Fruit fly (Drosophila melanogaster): ENCODE data around the gene Bub1.

Gene Bub1

DNA sequence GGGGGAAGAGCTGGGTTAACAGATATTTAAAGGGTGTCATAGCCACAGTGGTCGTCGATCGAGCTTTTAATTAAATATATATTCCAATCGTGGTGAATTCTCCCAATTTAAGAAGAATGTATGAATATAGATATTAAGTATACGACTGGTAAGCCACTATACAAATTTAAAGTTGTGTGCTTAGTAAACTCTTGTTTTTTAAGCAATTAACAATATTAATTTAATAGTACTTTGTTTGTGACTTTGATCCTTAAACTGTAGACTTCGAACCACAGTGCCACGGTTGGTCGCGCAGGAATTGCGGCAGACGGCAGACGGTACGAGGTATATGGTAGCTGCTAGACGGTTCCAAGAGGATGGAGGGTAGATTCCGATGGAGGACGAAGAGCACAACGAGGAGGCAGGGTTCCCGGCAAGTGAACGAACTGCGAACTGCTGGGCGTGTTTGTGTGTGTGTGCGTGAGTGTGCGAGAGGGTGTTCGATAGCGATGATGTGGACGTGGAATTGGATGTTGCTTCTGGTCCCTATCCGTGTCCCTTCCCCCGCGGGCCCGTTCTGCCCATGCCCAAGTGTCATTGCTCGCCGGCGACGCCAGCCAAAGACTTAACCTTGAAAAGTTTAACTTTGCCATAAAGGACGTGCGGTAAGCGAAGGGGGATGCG, 9.1 kb downstream of the Bub1 start (continued):
- TF ChIP-seq psq (GFP tag; optimal IDR thresholded peaks at IDR 0.05) (peak; percentile 72), CG32264 (GFP tag; optimal IDR thresholded peaks at IDR 0.05) (peak; percentile 52), rgr (GFP tag; optimal IDR thresholded peaks at IDR 0.05) (peak; percentile 81), Rel (GFP tag; optimal IDR thresholded peaks at IDR 0.05) (peak; percentile 71), Rel (tag; optimal IDR thresholded peaks at IDR 0.05) (peak; percentile 60), jim (GFP tag; optimal IDR thresholded peaks at IDR 0.05) (peak; percentile 43), brk (GFP tag; optimal IDR thresholded peaks at IDR 0.05) (peak; percentile 64), ey (GFP tag; optimal IDR thresholded peaks at IDR 0.05) (peak; percentile 80)

DNA sequence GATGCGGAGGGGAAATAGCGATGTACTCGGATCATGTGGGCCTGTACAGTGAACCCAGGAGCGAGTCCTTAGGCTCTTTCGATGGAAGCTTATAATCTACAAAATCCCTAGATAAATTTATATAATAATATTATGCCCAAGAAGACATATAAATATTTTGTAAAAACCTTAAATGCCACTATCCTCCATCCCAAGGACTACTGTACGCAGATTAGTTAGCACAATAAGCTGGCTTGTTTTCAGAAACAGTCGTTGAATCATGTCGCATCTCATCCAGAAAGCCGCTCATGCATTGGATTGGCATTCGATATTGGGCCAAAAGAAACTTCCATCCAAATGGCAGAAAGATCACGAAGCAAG, 9.6 kb downstream of the Bub1 start:
- TF ChIP-seq Hnf4 (GFP tag; optimal IDR thresholded peaks at IDR 0.05) (peak; percentile 47), h (GFP tag; optimal IDR thresholded peaks at IDR 0.05) (peak; percentile 41), Rel (GFP tag; optimal IDR thresholded peaks at IDR 0.05) (no peak), Rel (tag; optimal IDR thresholded peaks at IDR 0.05) (no peak), dsf (GFP tag; optimal IDR thresholded peaks at IDR 0.05; ENCODE audit: borderline replicate concordance) (peak; percentile 0), Hr78 (GFP tag; optimal IDR thresholded peaks at IDR 0.05) (no peak), rgr (GFP tag; optimal IDR thresholded peaks at IDR 0.05) (peak; percentile 24), ey (GFP tag; optimal IDR thresholded peaks at IDR 0.05) (peak; percentile 45), br (GFP tag; optimal IDR thresholded peaks at IDR 0.05) (peak; percentile 35), fru (GFP tag; optimal IDR thresholded peaks at IDR 0.05) (peak; percentile 12), Sp1 (GFP tag; optimal IDR thresholded peaks at IDR 0.05) (peak; percentile 45), HLH106 (tag; optimal IDR thresholded peaks at IDR 0.05) (peak; percentile 43), lola (GFP tag; optimal IDR thresholded peaks at IDR 0.05) (no peak), woc (GFP tag; optimal IDR thresholded peaks at IDR 0.05) (no peak), foxo (GFP tag; optimal IDR thresholded peaks at IDR 0.05) (peak in 1 of 2 experiments; percentile 4), OdsH (GFP tag; optimal IDR thresholded peaks at IDR 0.05) (peak; percentile 73)

DNA sequence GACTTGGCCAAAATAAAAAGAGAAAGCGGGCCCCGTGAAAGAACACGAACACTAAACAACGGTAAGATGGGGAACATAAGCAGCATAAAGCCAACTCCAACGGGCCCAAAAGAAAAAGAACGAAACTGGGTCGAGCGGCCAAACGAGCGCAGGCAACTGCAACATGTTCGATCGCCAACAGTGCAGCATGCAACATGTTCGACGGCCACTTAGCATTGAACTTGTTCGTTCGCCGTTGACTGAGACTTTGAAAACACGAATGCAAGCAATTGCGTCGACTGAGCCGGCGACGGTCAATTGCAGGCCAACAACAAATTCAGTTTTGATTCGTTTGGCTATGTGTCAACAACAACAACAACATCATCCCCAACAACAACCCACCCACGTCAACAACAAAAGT, 10.1 kb downstream of the Bub1 start, which contains the start of gene vri:
vri (plus strand) TSS at position 224 of the 400 bp plus-strand sequence.
- TF ChIP-seq Mio (GFP tag; optimal IDR thresholded peaks at IDR 0.05) (no peak), CrebA (GFP tag; optimal IDR thresholded peaks at IDR 0.05; ENCODE audit: borderline replicate concordance) (no peak), Myc (optimal IDR thresholded peaks at IDR 0.05) (no peak), OdsH (GFP tag; optimal IDR thresholded peaks at IDR 0.05) (no peak), lola (GFP tag; optimal IDR thresholded peaks at IDR 0.05) (no peak), Rel (GFP tag; optimal IDR thresholded peaks at IDR 0.05) (no peak), Rel (tag; optimal IDR thresholded peaks at IDR 0.05) (no peak), Hnf4 (GFP tag; optimal IDR thresholded peaks at IDR 0.05) (no peak), h (GFP tag; optimal IDR thresholded peaks at IDR 0.05) (no peak), rgr (GFP tag; optimal IDR thresholded peaks at IDR 0.05) (no peak), dsf (GFP tag; optimal IDR thresholded peaks at IDR 0.05; ENCODE audit: borderline replicate concordance) (no peak), CG32264 (GFP tag; optimal IDR thresholded peaks at IDR 0.05) (no peak), Sp1 (GFP tag; optimal IDR thresholded peaks at IDR 0.05) (no peak), dl (GFP tag; optimal IDR thresholded peaks at IDR 0.05; ENCODE audit: insufficient read depth in 1 of 2, partially characterized antibody in 2 of 2) (no peak), ey (GFP tag; optimal IDR thresholded peaks at IDR 0.05) (no peak), GATAd (GFP tag; optimal IDR thresholded peaks at IDR 0.05) (no peak), usp (GFP tag; optimal IDR thresholded peaks at IDR 0.05) (no peak), Hr83 (GFP tag; optimal IDR thresholded peaks at IDR 0.05; ENCODE audit: poor library complexity, severe bottlenecking) (no peak), tai (GFP tag; optimal IDR thresholded peaks at IDR 0.05) (no peak)

DNA sequence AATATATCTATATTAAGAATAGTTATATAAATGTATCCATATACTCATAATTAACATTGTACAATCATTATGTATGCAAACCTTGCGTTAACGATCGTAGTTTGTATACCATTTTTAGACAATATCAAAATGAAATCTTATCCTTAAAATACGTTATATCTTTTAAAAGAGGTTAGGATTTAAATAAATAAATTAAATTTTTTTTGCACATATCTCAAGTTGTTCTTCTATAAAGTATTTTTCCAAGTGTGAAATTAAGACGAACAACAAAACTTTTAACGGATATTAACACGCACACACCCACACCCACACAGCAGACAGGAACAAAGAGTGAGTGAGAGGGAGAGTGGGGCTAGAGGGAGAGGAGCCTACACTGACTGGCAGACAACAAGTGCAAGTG, 11.3 kb downstream of the Bub1 start:
- no peak for TF ChIP-seq Mio (GFP tag; optimal IDR thresholded peaks at IDR 0.05)
- no peak for TF ChIP-seq ey (GFP tag; optimal IDR thresholded peaks at IDR 0.05)
- TF ChIP-seq psq (GFP tag; optimal IDR thresholded peaks at IDR 0.05): peak; percentile 1
- TF ChIP-seq jim (GFP tag; optimal IDR thresholded peaks at IDR 0.05): no peak
- no peak for TF ChIP-seq Hr83 (GFP tag; optimal IDR thresholded peaks at IDR 0.05; ENCODE audit: poor library complexity, severe bottlenecking)
- no peak for TF ChIP-seq Jra (GFP tag; optimal IDR thresholded peaks at IDR 0.05)
- TF ChIP-seq rgr (GFP tag; optimal IDR thresholded peaks at IDR 0.05): peak; percentile 9
- TF ChIP-seq CG32264 (GFP tag; optimal IDR thresholded peaks at IDR 0.05): no peak
- TF ChIP-seq usp (GFP tag; optimal IDR thresholded peaks at IDR 0.05): no peak
- TF ChIP-seq tai (GFP tag; optimal IDR thresholded peaks at IDR 0.05): no peak
- no peak for TF ChIP-seq Dif (GFP tag; optimal IDR thresholded peaks at IDR 0.05; ENCODE audit: partially characterized antibody)
- no peak for TF ChIP-seq dmrt93B (GFP tag; optimal IDR thresholded peaks at IDR 0.05)
- TF ChIP-seq fru (GFP tag; optimal IDR thresholded peaks at IDR 0.05): peak; percentile 33
- TF ChIP-seq Hr78 (GFP tag; optimal IDR thresholded peaks at IDR 0.05): no peak
- no peak for TF ChIP-seq Rel (GFP tag; optimal IDR thresholded peaks at IDR 0.05)
- TF ChIP-seq Rel (tag; optimal IDR thresholded peaks at IDR 0.05): no peak
- peak; percentile 15 for TF ChIP-seq HLH106 (tag; optimal IDR thresholded peaks at IDR 0.05)
- TF ChIP-seq Hnf4 (GFP tag; optimal IDR thresholded peaks at IDR 0.05): no peak
- no peak for TF ChIP-seq CG9705 (GFP tag; optimal IDR thresholded peaks at IDR 0.05)
- TF ChIP-seq OdsH (GFP tag; optimal IDR thresholded peaks at IDR 0.05): peak; percentile 37
- no peak for TF ChIP-seq Myc (optimal IDR thresholded peaks at IDR 0.05)
- TF ChIP-seq foxo (GFP tag; optimal IDR thresholded peaks at IDR 0.05): peak in 1 of 2 experiments; percentile 29
- no peak for TF ChIP-seq woc (GFP tag; optimal IDR thresholded peaks at IDR 0.05)
- peak; percentile 58 for TF ChIP-seq Sp1 (GFP tag; optimal IDR thresholded peaks at IDR 0.05)
- TF ChIP-seq dsf (GFP tag; optimal IDR thresholded peaks at IDR 0.05; ENCODE audit: borderline replicate concordance): no peak
- no peak for TF ChIP-seq Dfd (GFP tag; optimal IDR thresholded peaks at IDR 0.05)
- TF ChIP-seq h (GFP tag; optimal IDR thresholded peaks at IDR 0.05): peak; percentile 9
- TF ChIP-seq GATAd (GFP tag; optimal IDR thresholded peaks at IDR 0.05): no peak
- no peak for TF ChIP-seq br (GFP tag; optimal IDR thresholded peaks at IDR 0.05)
